Worm (Caenorhabditis elegans) whole organism, mixed stage, embryonic: ENCODE results near the gene nhr-1.

Experiments
- blmp-1 ChIP-seq: fragments of 150-350 bp; optimal IDR thresholded peaks from 2 replicates; lab custom pipeline; 2014; ENCODE audit warnings: missing biosample characterization, missing genetic modification characterization
- ces-1 ChIP-seq: fragments of 150-350 bp; optimal IDR thresholded peaks from 2 replicates; lab custom pipeline; 2014; ENCODE audit warnings: missing biosample characterization, missing genetic modification reagents, missing genetic modification characterization
- elt-1 ChIP-seq: sonication (generic microtip); optimal IDR thresholded peaks from 2 replicates; lab custom pipeline; 2017; ENCODE audit warnings: missing genetic modification characterization, mild to moderate bottlenecking, missing compliant biosample characterization, antibody characterized with exemption, moderate library complexity, borderline replicate concordance; ENCODE audit not compliant: insufficient read depth
- lin-13 ChIP-seq: fragments of 150-350 bp; optimal IDR thresholded peaks from 2 replicates; lab custom pipeline; 2014; ENCODE audit warnings: missing biosample characterization, missing genetic modification characterization
- lsy-2 ChIP-seq: fragments of 150-350 bp; optimal IDR thresholded peaks from 2 replicates; lab custom pipeline; 2014; ENCODE audit warnings: missing biosample characterization, missing genetic modification characterization
- nhr-28 ChIP-seq: fragments of 150-350 bp; optimal IDR thresholded peaks from 2 replicates; lab custom pipeline; 2014; ENCODE audit warnings: missing biosample characterization, missing genetic modification characterization
- snpc-4 ChIP-seq: fragments of 150-350 bp; optimal IDR thresholded peaks from 2 replicates; lab custom pipeline; 2014; ENCODE audit warnings: missing biosample characterization, missing genetic modification characterization
- tbx-8 ChIP-seq: fragments of 200-800 bp; sonication (Bioruptor generic); optimal IDR thresholded peaks from 2 replicates; lab custom pipeline; 2018; ENCODE audit warnings: mild to moderate bottlenecking, missing genetic modification characterization, moderate library complexity, missing compliant biosample characterization
- unc-39 ChIP-seq: fragments of 150-350 bp; optimal IDR thresholded peaks from 2 replicates; lab custom pipeline; 2014; ENCODE audit warnings: missing biosample characterization, missing genetic modification characterization
- unc-62 ChIP-seq: fragments of 150-350 bp; optimal IDR thresholded peaks from 2 replicates; lab custom pipeline; 2014; ENCODE audit warnings: missing biosample characterization, missing genetic modification reagents, missing genetic modification characterization

- TF ChIP-seq snpc-4 (tag; lab: Kevin White, UChicago) (no peak), tbx-8 (GFP tag; lab: Kevin White, UChicago) (no peak), unc-62 (GFP tag; lab: Kevin White, UChicago) (no peak), blmp-1 (tag; lab: Kevin White, UChicago) (no peak), lsy-2 (tag; lab: Kevin White, UChicago) (no peak), nhr-28 (tag; lab: Kevin White, UChicago) (no peak), unc-39 (tag; lab: Kevin White, UChicago) (no peak), elt-1 (no peak), lin-13 (tag; lab: Kevin White, UChicago) (no peak), ces-1 (no peak)
These were observed 5.7 kb upstream of the nhr-1 start for ce11 chrX:17508137-17508536.
